ENCODE assay signal across 1 worm cellular context in genomic region chrII:13279216-13280123, ce11.
TF ChIP-seq lines count a peak whose summit lies in the region.

No protein-coding gene starts in this region.

TF ChIP-seq in whole organism, L1 larva, 84 proteins besides CTCF, POLR2A, EP300 and RAD21 (continued from another document):
- TF ChIP-seq xbp-1 (tag; optimal IDR thresholded peaks at IDR 0.05; lab: Kevin White, UChicago) (no peak), tlp-1 (tag; optimal IDR thresholded peaks at IDR 0.05; lab: Kevin White, UChicago) (no peak), pqm-1 (tag; optimal IDR thresholded peaks at IDR 0.05; lab: Kevin White, UChicago) (no peak), unc-98 (GFP tag; IDR thresholded peaks at IDR 0.05; lab: Robert Waterston, UW) (no peak), ztf-11 (tag; optimal IDR thresholded peaks at IDR 0.05; lab: Kevin White, UChicago) (no peak), nhr-76 (tag; optimal IDR thresholded peaks at IDR 0.05; lab: Kevin White, UChicago) (no peak), hlh-4 (tag; optimal IDR thresholded peaks at IDR 0.05; lab: Kevin White, UChicago) (no peak), C04F5.9 (tag; optimal IDR thresholded peaks at IDR 0.05; lab: Kevin White, UChicago) (no peak), lin-39 (tag; optimal IDR thresholded peaks at IDR 0.05; lab: Kevin White, UChicago) (no peak), ceh-90 (tag; optimal IDR thresholded peaks at IDR 0.05; lab: Kevin White, UChicago) (no peak), nhr-47 (tag; optimal IDR thresholded peaks at IDR 0.05; lab: Kevin White, UChicago) (peak; percentile 10), irx-1 (tag; optimal IDR thresholded peaks at IDR 0.05; lab: Kevin White, UChicago) (no peak), lir-3 (tag; optimal IDR thresholded peaks at IDR 0.05; lab: Kevin White, UChicago; ENCODE audit: poor library complexity) (no peak), snu-23 (GFP tag; optimal IDR thresholded peaks at IDR 0.05; lab: Kevin White, UChicago) (no peak), sptf-1 (tag; optimal IDR thresholded peaks at IDR 0.05; lab: Kevin White, UChicago) (no peak), ceh-82 (tag; optimal IDR thresholded peaks at IDR 0.05; lab: Kevin White, UChicago) (no peak), ztf-4 (tag; optimal IDR thresholded peaks at IDR 0.05; lab: Kevin White, UChicago) (peak; percentile 46), nhr-77 (tag; optimal IDR thresholded peaks at IDR 0.05; lab: Kevin White, UChicago) (no peak), ama-1 (optimal IDR thresholded peaks at IDR 0.05; lab: Kevin White, UChicago) (no peak), efl-1 (optimal IDR thresholded peaks at IDR 0.05; lab: Kevin White, UChicago) (peak in 1 of 2 experiments; percentile 31), efl-1 (GFP tag; optimal IDR thresholded peaks at IDR 0.05 in 1 of 2; lab: Kevin White, UChicago) (peak; percentile 42 to 92), fkh-4 (tag; optimal IDR thresholded peaks at IDR 0.05; lab: Kevin White, UChicago; ENCODE audit: borderline replicate concordance) (no peak), unc-30 (tag; optimal IDR thresholded peaks at IDR 0.05; lab: Kevin White, UChicago) (no peak), fkh-10 (GFP tag; optimal IDR thresholded peaks at IDR 0.05; lab: Kevin White, UChicago) (no peak), lin-13 (GFP tag; optimal IDR thresholded peaks at IDR 0.05; lab: Kevin White, UChicago) (no peak), sup-37 (GFP tag; optimal IDR thresholded peaks at IDR 0.05; lab: Kevin White, UChicago) (no peak), hpl-2 (GFP tag; optimal IDR thresholded peaks at IDR 0.05; lab: Kevin White, UChicago) (no peak), elt-3 (tag; optimal IDR thresholded peaks at IDR 0.05; lab: Kevin White, UChicago) (no peak), nhr-71 (tag; optimal IDR thresholded peaks at IDR 0.05; lab: Kevin White, UChicago) (peak; percentile 20), egl-27 (tag; optimal IDR thresholded peaks at IDR 0.05; lab: Kevin White, UChicago) (no peak), lin-14 (GFP tag; optimal IDR thresholded peaks at IDR 0.05; lab: Kevin White, UChicago) (no peak), pax-3 (tag; optimal IDR thresholded peaks at IDR 0.05; lab: Kevin White, UChicago) (peak; percentile 50), nhr-11 (tag; optimal IDR thresholded peaks at IDR 0.05; lab: Kevin White, UChicago) (no peak), nhr-12 (tag; optimal IDR thresholded peaks at IDR 0.05; lab: Kevin White, UChicago) (no peak), lin-15B (tag; optimal IDR thresholded peaks at IDR 0.05; lab: Kevin White, UChicago) (no peak), vab-15 (tag; optimal IDR thresholded peaks at IDR 0.05; lab: Kevin White, UChicago) (no peak), lsy-2 (tag; optimal IDR thresholded peaks at IDR 0.05; lab: Kevin White, UChicago) (no peak), swsn-7 (tag; optimal IDR thresholded peaks at IDR 0.05; lab: Kevin White, UChicago) (no peak), dpl-1 (GFP tag; optimal IDR thresholded peaks at IDR 0.05; lab: Kevin White, UChicago) (peak in 1 of 3 experiments; percentile 8), nhr-19 (GFP tag; conservative IDR thresholded peaks at IDR 0.05; lab: Robert Waterston, UW) (no peak), egl-13 (tag; optimal IDR thresholded peaks at IDR 0.05; lab: Kevin White, UChicago) (no peak), nhr-84 (tag; optimal IDR thresholded peaks at IDR 0.05; lab: Kevin White, UChicago) (no peak), rnt-1 (tag; optimal IDR thresholded peaks at IDR 0.05; lab: Kevin White, UChicago) (no peak), nhr-20 (tag; optimal IDR thresholded peaks at IDR 0.05; lab: Kevin White, UChicago) (no peak), C16A3.4 (tag; optimal IDR thresholded peaks at IDR 0.05; lab: Kevin White, UChicago) (no peak), F16B12.6 (tag; optimal IDR thresholded peaks at IDR 0.05; lab: Kevin White, UChicago) (no peak), unc-86 (tag; optimal IDR thresholded peaks at IDR 0.05; lab: Kevin White, UChicago) (no peak)
